Worm (Caenorhabditis elegans): Measurements from ENCODE around the gene ZK795.3.

DNA sequence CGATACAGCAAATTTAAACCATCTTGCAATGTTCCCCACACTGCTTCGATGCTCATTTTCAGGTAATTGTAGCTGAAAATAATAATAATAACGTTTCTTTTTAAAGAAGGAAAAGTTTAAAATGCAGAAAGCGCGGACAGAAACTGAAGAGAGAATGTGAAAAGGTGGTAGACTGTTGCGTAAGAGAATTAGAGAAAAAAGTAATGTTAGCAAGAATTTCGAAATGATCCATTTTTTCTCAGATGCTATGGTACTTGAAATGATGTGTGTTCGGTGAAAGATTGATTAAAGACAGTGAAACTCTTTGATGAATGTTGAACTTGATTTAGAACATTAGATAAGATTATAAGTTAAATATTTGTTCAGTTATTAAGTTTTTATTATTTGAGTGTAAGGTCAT is 31.2 kb downstream of the ZK795.3 start, which contains the start of gene cul-6:
- TF ChIP-seq nhr-76 (tag; optimal IDR thresholded peaks at IDR 0.05): no peak
- no peak for TF ChIP-seq M03D4.4 (tag; optimal IDR thresholded peaks at IDR 0.05)
- TF ChIP-seq mls-2 (tag; optimal IDR thresholded peaks at IDR 0.05): no peak
- no peak for TF ChIP-seq lin-13 (tag; optimal IDR thresholded peaks at IDR 0.05)
- no peak for TF ChIP-seq nhr-237 (tag; optimal IDR thresholded peaks at IDR 0.05)
- no peak for TF ChIP-seq nhr-28 (tag; optimal IDR thresholded peaks at IDR 0.05)
- TF ChIP-seq hlh-1 (tag; optimal IDR thresholded peaks at IDR 0.05): no peak
- TF ChIP-seq pha-4 (tag; optimal IDR thresholded peaks at IDR 0.05): no peak
- no peak for TF ChIP-seq unc-62 (GFP tag; optimal IDR thresholded peaks at IDR 0.05)
- no peak for TF ChIP-seq blmp-1 (tag; optimal IDR thresholded peaks at IDR 0.05)
- TF ChIP-seq mep-1 (tag; optimal IDR thresholded peaks at IDR 0.05): no peak
- TF ChIP-seq ztf-11 (tag; optimal IDR thresholded peaks at IDR 0.05): no peak
- no peak for TF ChIP-seq elt-1 (tag; optimal IDR thresholded peaks at IDR 0.05; ENCODE audit: borderline replicate concordance, insufficient read depth)
- no peak for TF ChIP-seq ceh-43 (GFP tag; optimal IDR thresholded peaks at IDR 0.05)

All from whole organism, mixed stage, embryonic.